Worm (Caenorhabditis elegans) whole organism, mixed stage, embryonic: ENCODE data around the gene fbxa-108.

Experiments used
- elt-1 ChIP-seq: sonication (generic microtip); optimal IDR thresholded peaks from 2 replicates; lab custom pipeline; 2017; ENCODE audit warnings: missing genetic modification characterization, mild to moderate bottlenecking, missing compliant biosample characterization, antibody characterized with exemption, moderate library complexity, borderline replicate concordance; ENCODE audit not compliant: insufficient read depth
- lin-13 ChIP-seq: fragments of 150-350 bp; optimal IDR thresholded peaks from 2 replicates; lab custom pipeline; 2014; ENCODE audit warnings: missing biosample characterization, missing genetic modification characterization
- mab-5 ChIP-seq: fragments of 150-350 bp; optimal IDR thresholded peaks from 2 replicates; lab custom pipeline; 2014; ENCODE audit warnings: missing biosample characterization, missing genetic modification characterization
- nhr-12 ChIP-seq: fragments of 150-350 bp; optimal IDR thresholded peaks from 2 replicates; lab custom pipeline; 2014; ENCODE audit warnings: missing biosample characterization, missing genetic modification characterization
- nhr-237 ChIP-seq: fragments of 150-350 bp; optimal IDR thresholded peaks from 2 replicates; lab custom pipeline; 2014; ENCODE audit warnings: missing biosample characterization, missing genetic modification characterization
- snpc-4 ChIP-seq: fragments of 150-350 bp; optimal IDR thresholded peaks from 2 replicates; lab custom pipeline; 2014; ENCODE audit warnings: missing biosample characterization, missing genetic modification characterization
- unc-62 ChIP-seq: fragments of 150-350 bp; optimal IDR thresholded peaks from 2 replicates; lab custom pipeline; 2014; ENCODE audit warnings: missing biosample characterization, missing genetic modification reagents, missing genetic modification characterization
- ztf-11 ChIP-seq: fragments of 150-350 bp; optimal IDR thresholded peaks from 2 replicates; lab custom pipeline; 2014; ENCODE audit warnings: missing biosample characterization, missing genetic modification characterization

ce11 chrV:17665906-17666305 lies 6.7 kb upstream of the fbxa-108 start, which contains the start of gene F59A1.11:
- TF ChIP-seq ztf-11 (tag; lab: Kevin White, UChicago) (no peak), unc-62 (no peak), nhr-237 (tag; lab: Kevin White, UChicago) (no peak), mab-5 (tag; lab: Kevin White, UChicago) (no peak), lin-13 (tag; lab: Kevin White, UChicago) (no peak), nhr-12 (tag; lab: Kevin White, UChicago) (no peak), snpc-4 (tag; lab: Kevin White, UChicago) (no peak), elt-1 (tag; lab: Kevin White, UChicago) (no peak)
